Worm (Caenorhabditis elegans): Measurements from ENCODE around the gene F14F8.8.

- TF ChIP-seq blmp-1 (tag; optimal IDR thresholded peaks at IDR 0.05) (no peak), C34B4.2 (tag; optimal IDR thresholded peaks at IDR 0.05) (no peak), nhr-237 (tag; optimal IDR thresholded peaks at IDR 0.05) (no peak), fos-1 (tag; optimal IDR thresholded peaks at IDR 0.05) (no peak), lin-13 (GFP tag; optimal IDR thresholded peaks at IDR 0.05) (no peak), aly-2 (tag; optimal IDR thresholded peaks at IDR 0.05) (no peak), unc-62 (GFP tag; optimal IDR thresholded peaks at IDR 0.05) (no peak), unc-130 (tag; optimal IDR thresholded peaks at IDR 0.05) (no peak), lin-15B (tag; optimal IDR thresholded peaks at IDR 0.05) (no peak), ztf-4 (tag; optimal IDR thresholded peaks at IDR 0.05) (no peak), mab-9 (GFP tag; IDR thresholded peaks at IDR 0.05) (no peak), rnt-1 (tag; optimal IDR thresholded peaks at IDR 0.05) (no peak), nhr-76 (tag; optimal IDR thresholded peaks at IDR 0.05) (no peak), ceh-82 (tag; optimal IDR thresholded peaks at IDR 0.05) (no peak)
These were observed 11.3 kb upstream of the F14F8.8 start for ce11 chrV:16683359-16683758.

Data from whole organism, L1 larva.